Fruit fly (Drosophila melanogaster): ENCODE measurements around the gene CG3630.

DNA sequence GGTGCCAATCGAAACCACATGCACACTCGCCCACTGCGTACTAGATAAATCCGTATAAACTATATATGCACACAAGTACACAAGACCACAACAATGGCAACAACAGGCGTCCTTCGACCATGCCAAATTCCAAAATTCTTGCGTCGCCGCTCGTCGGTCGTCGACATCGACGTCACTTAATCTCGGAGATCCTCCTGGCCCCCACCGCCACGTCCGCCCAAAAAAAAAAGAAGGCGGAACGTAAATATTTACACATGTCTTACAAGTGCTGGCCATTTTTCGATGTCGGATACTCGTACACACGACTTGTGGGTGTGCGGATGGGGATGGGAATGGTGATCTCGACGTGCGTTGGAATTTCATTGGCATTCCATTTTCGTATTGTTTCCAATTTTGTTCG is 1.4 kb downstream of the CG3630 start:
- TF ChIP-seq CG8478 (optimal IDR thresholded peaks at IDR 0.05) (no peak), CTCF (optimal IDR thresholded peaks at IDR 0.05) (no peak)
